Fruit fly (Drosophila melanogaster): ENCODE data around the gene CG10154.

CG10154 gene

DNA sequence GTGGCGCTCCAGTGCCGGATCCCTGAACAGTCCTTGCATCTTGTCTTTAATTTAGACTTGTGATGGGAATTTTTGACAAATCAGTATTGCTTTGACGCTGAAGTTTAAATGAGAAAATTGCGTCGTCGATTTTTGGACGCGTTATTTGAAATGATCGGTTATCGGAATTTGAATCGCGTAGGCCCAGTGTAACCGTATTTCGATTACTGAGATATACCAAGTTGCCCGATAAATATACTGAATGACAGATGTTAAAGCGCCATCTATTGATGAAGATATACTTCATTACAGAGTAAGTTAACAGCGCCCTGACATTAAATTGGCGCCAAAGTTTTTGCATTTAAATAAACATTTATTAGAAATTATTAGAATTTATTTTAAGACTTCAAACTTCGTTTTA lies 47.1 kb downstream of the CG10154 start, which contains the start of gene Poc1 (continued):
- TF ChIP-seq Scr (GFP tag; IDR thresholded peaks at IDR 0.05; ENCODE audit: partially characterized antibody) (peak; percentile 32; the same call in 1 of the 2 replicates), stwl (tag; optimal IDR thresholded peaks at IDR 0.05) (peak; percentile 85), CG14860 (GFP tag; IDR thresholded peaks at IDR 0.05; ENCODE audit: partially characterized antibody) (peak; percentile 23; the same call in 1 of the 3 replicates), insv (GFP tag; optimal IDR thresholded peaks at IDR 0.05) (peak in 1 of 2 experiments; percentile 41), fd3F (GFP tag; optimal IDR thresholded peaks at IDR 0.05) (no peak), CG9817 (tag; optimal IDR thresholded peaks at IDR 0.05) (no peak), CG1603 (tag; optimal IDR thresholded peaks at IDR 0.05) (peak; percentile 50), gsb-n (tag; optimal IDR thresholded peaks at IDR 0.05) (peak; percentile 39), ham (GFP tag; IDR thresholded peaks at IDR 0.05) (no peak), vnd (GFP tag; IDR thresholded peaks at IDR 0.05; ENCODE audit: partially characterized antibody) (0 out of 3 replicates have a peak, but pooled peaks have one; percentile 15), MBD-R2 (GFP tag; IDR thresholded peaks at IDR 0.05) (peak; percentile 22; the same call in 1 of the 2 replicates), nmo (GFP tag; optimal IDR thresholded peaks at IDR 0.05) (peak; percentile 41), H2.0 (GFP tag; IDR thresholded peaks at IDR 0.05) (no peak), CG6791 (GFP tag; IDR thresholded peaks at IDR 0.05; ENCODE audit: partially characterized antibody) (peak; percentile 61), CG14965 (GFP tag; optimal IDR thresholded peaks at IDR 0.05; ENCODE audit: borderline replicate concordance) (no peak), Opbp (GFP tag; IDR thresholded peaks at IDR 0.05; ENCODE audit: partially characterized antibody) (peak; percentile 44; the same call in 1 of the 3 replicates), Sry-δ (GFP tag; optimal IDR thresholded peaks at IDR 0.05) (peak; percentile 47), Myb (GFP tag; optimal IDR thresholded peaks at IDR 0.05) (peak; percentile 60), unc-4 (GFP tag; IDR thresholded peaks at IDR 0.05; ENCODE audit: partially characterized antibody) (peak; percentile 14; the same call in 1 of the 2 replicates), gfzf (GFP tag; optimal IDR thresholded peaks at IDR 0.05) (peak; percentile 90), CG2116 (GFP tag; optimal IDR thresholded peaks at IDR 0.05) (peak; percentile 52), CG7357 (GFP tag; IDR thresholded peaks at IDR 0.05) (no peak), CG9797 (GFP tag; optimal IDR thresholded peaks at IDR 0.05) (peak; percentile 82), Ets97D (GFP tag; optimal IDR thresholded peaks at IDR 0.05) (peak; percentile 38), Dref (GFP tag; IDR thresholded peaks at IDR 0.05) (peak; percentile 80), CG2712 (tag; optimal IDR thresholded peaks at IDR 0.05) (peak; percentile 41), pzg (GFP tag; optimal IDR thresholded peaks at IDR 0.05) (peak; percentile 90), tna (GFP tag; IDR thresholded peaks at IDR 0.05; ENCODE audit: partially characterized antibody) (peak; percentile 33; the same call in 1 of the 2 replicates), inv (GFP tag; IDR thresholded peaks at IDR 0.05; ENCODE audit: partially characterized antibody) (0 out of 2 replicates have a peak, but pooled peaks have one; percentile 3), hb (GFP tag; IDR thresholded peaks at IDR 0.05; ENCODE audit: partially characterized antibody) (peak; percentile 35; the same call in 1 of the 3 replicates), CG14441 (GFP tag; IDR thresholded peaks at IDR 0.05) (no peak), CG12299 (tag; optimal IDR thresholded peaks at IDR 0.05) (no peak), Bgb (GFP tag; IDR thresholded peaks at IDR 0.05; ENCODE audit: partially characterized antibody) (0 out of 2 replicates have a peak, but pooled peaks have one; percentile 51), Dip2 (GFP tag; IDR thresholded peaks at IDR 0.05) (peak; percentile 91), NFAT (GFP tag; IDR thresholded peaks at IDR 0.05) (no peak), CG10543 (GFP tag; optimal IDR thresholded peaks at IDR 0.05) (no peak), Lhr (GFP tag; optimal IDR thresholded peaks at IDR 0.05) (peak; percentile 79), HLH4C (GFP tag; IDR thresholded peaks at IDR 0.05; ENCODE audit: partially characterized antibody) (peak; percentile 71), nerfin-2 (GFP tag; IDR thresholded peaks at IDR 0.05; ENCODE audit: partially characterized antibody) (peak; percentile 49; the same call in 1 of the 2 replicates), CG13287 (GFP tag; IDR thresholded peaks at IDR 0.05; ENCODE audit: partially characterized antibody) (peak; percentile 72), Asciz (GFP tag; optimal IDR thresholded peaks at IDR 0.05) (no peak), trem (tag; optimal IDR thresholded peaks at IDR 0.05) (peak; percentile 59), Hmr (GFP tag; optimal IDR thresholded peaks at IDR 0.05) (peak; percentile 24), zen (tag; optimal IDR thresholded peaks at IDR 0.05) (peak; percentile 17), odd (GFP tag; optimal IDR thresholded peaks at IDR 0.05) (no peak), CG16813 (GFP tag; IDR thresholded peaks at IDR 0.05; ENCODE audit: partially characterized antibody) (0 out of 3 replicates have a peak, but pooled peaks have one; percentile 30), BEAF-32 (GFP tag; optimal IDR thresholded peaks at IDR 0.05) (peak; percentile 32)
